Worm (Caenorhabditis elegans): ENCODE measurements around the gene R05D3.9.

R05D3.9 gene

ce11 chrIII:8322645-8323213 is 45.8 kb downstream of the R05D3.9 start, which contains the start of gene F10E9.1:
TSS of gene F10E9.1 (plus strand) at chrIII:8323163.
- TF ChIP-seq tab-1 (GFP tag; IDR thresholded peaks at IDR 0.05) (no peak), T22C8.4 (GFP tag; IDR thresholded peaks at IDR 0.05) (no peak), flt-1 (GFP tag; IDR thresholded peaks at IDR 0.05) (no peak), ref-1 (GFP tag; conservative IDR thresholded peaks at IDR 0.05) (no peak), cog-1 (tag; optimal IDR thresholded peaks at IDR 0.05) (no peak), med-1 (GFP tag; optimal IDR thresholded peaks at IDR 0.05; ENCODE audit: insufficient read depth) (no peak), ztf-29 (GFP tag; IDR thresholded peaks at IDR 0.05) (no peak), ztf-23 (GFP tag; IDR thresholded peaks at IDR 0.05) (no peak), klf-2 (GFP tag; conservative IDR thresholded peaks at IDR 0.05) (no peak)

DNA sequence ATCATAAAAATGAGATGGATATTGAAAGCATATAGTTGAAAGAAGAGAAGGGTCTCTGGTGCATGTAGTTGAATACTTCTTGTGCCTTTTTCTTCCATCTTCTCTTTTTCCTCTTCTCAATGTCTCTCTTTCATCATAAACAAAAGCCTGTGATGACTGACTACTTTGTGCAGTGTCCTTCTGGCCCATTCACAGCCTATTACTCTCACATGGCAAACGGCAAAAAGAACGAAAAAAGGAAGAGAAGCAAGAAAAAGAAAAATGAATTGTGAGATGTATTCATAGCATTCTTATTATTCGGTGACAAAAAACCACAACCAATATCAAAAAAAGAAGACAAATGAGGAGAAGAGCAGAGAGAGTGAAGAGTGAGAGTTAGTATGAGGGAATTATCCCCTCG is 47.3 kb downstream of the R05D3.9 start:
- no peak for TF ChIP-seq med-1 (GFP tag; optimal IDR thresholded peaks at IDR 0.05; ENCODE audit: insufficient read depth)
- no peak for TF ChIP-seq klf-2 (GFP tag; conservative IDR thresholded peaks at IDR 0.05)
- no peak for TF ChIP-seq ztf-29 (GFP tag; IDR thresholded peaks at IDR 0.05)
- TF ChIP-seq cog-1 (tag; optimal IDR thresholded peaks at IDR 0.05) = no peak
- TF ChIP-seq ref-1 (GFP tag; conservative IDR thresholded peaks at IDR 0.05) = no peak
- no peak for TF ChIP-seq flt-1 (GFP tag; IDR thresholded peaks at IDR 0.05)
- no peak for TF ChIP-seq tab-1 (GFP tag; IDR thresholded peaks at IDR 0.05)
- no peak for TF ChIP-seq T22C8.4 (GFP tag; IDR thresholded peaks at IDR 0.05)
- TF ChIP-seq ztf-23 (GFP tag; IDR thresholded peaks at IDR 0.05) = no peak

- TF ChIP-seq cog-1 (tag; optimal IDR thresholded peaks at IDR 0.05) (no peak), med-1 (GFP tag; optimal IDR thresholded peaks at IDR 0.05; ENCODE audit: insufficient read depth) (no peak), ztf-23 (GFP tag; IDR thresholded peaks at IDR 0.05) (no peak)
Measured at ce11 chrIII:8320183-8320582, 48.3 kb downstream of the R05D3.9 start, which contains the start of gene F10E9.10. TSS of gene F10E9.10 (minus strand) at chrIII:8320283.

- TF ChIP-seq flt-1 (GFP tag; IDR thresholded peaks at IDR 0.05) (peak; percentile 81), ztf-29 (GFP tag; IDR thresholded peaks at IDR 0.05) (no peak), cog-1 (tag; optimal IDR thresholded peaks at IDR 0.05) (peak; percentile 63), ztf-23 (GFP tag; IDR thresholded peaks at IDR 0.05) (peak; percentile 79; the same call in 1 of the 2 replicates), klf-2 (GFP tag; conservative IDR thresholded peaks at IDR 0.05) (peak; percentile 62; the same call in 1 of the 2 replicates)
Measured at ce11 chrIII:8319100-8319499, 49.4 kb downstream of the R05D3.9 start, which contains the start of gene F10E9.11. TSS of gene F10E9.11 (minus strand) at chrIII:8319260.

ce11 chrIII:8318488-8318887 is 50.0 kb downstream of the R05D3.9 start, which contains the start of gene sas-4:
TSS of gene sas-4 (minus strand) at chrIII:8318588.
- TF ChIP-seq ztf-23 (GFP tag; IDR thresholded peaks at IDR 0.05) (no peak), ztf-29 (GFP tag; IDR thresholded peaks at IDR 0.05) (no peak), flt-1 (GFP tag; IDR thresholded peaks at IDR 0.05) (no peak), klf-2 (GFP tag; conservative IDR thresholded peaks at IDR 0.05) (no peak), cog-1 (tag; optimal IDR thresholded peaks at IDR 0.05) (no peak), med-1 (GFP tag; optimal IDR thresholded peaks at IDR 0.05; ENCODE audit: insufficient read depth) (no peak), ref-1 (GFP tag; conservative IDR thresholded peaks at IDR 0.05) (no peak), T22C8.4 (GFP tag; IDR thresholded peaks at IDR 0.05) (no peak), tab-1 (GFP tag; IDR thresholded peaks at IDR 0.05) (no peak)

Data from whole organism, midembryonic.